Fruit fly (Drosophila melanogaster) whole organism, embryonic: Measurements from ENCODE around the gene CG31609.

Experiments
- Aef1 ChIP-seq: fragments of 200-800 bp; sonication (Bioruptor generic); IDR thresholded peaks from 3 replicates; pipeline ENCODE4 v1.3.6; 2022; ENCODE audit warnings: missing biosample characterization, missing genetic modification characterization
- B-H1 ChIP-seq: fragments of 200-800 bp; sonication (Bioruptor generic); IDR thresholded peaks from 3 replicates; pipeline ENCODE4 v1.3.6; 2022; ENCODE audit warnings: missing biosample characterization, missing genetic modification characterization
- B-H2 ChIP-seq: fragments of 200-800 bp; sonication (Bioruptor generic); optimal IDR thresholded peaks from 2 replicates; lab custom pipeline; 2018; ENCODE audit warnings: missing biosample characterization, mild to moderate bottlenecking, missing genetic modification characterization
- Bteb2 ChIP-seq: fragments of 200-800 bp; sonication (Bioruptor generic); optimal IDR thresholded peaks from 2 replicates; lab custom pipeline; 2016; ENCODE audit warnings: missing biosample characterization, missing genetic modification characterization
- C15 ChIP-seq: fragments of 200-800 bp; sonication (Bioruptor generic); IDR thresholded peaks from 3 replicates; pipeline ENCODE4 v1.3.6; 2022; ENCODE audit warnings: missing biosample characterization, missing genetic modification characterization
- CG10267 ChIP-seq: fragments of 200-800 bp; sonication (Bioruptor generic); optimal IDR thresholded peaks from 2 replicates; lab custom pipeline; 2018; ENCODE audit warnings: missing biosample characterization, mild to moderate bottlenecking, missing genetic modification characterization, moderate library complexity
- CG11695 ChIP-seq: fragments of 200-800 bp; sonication (Bioruptor generic); IDR thresholded peaks from 3 replicates; pipeline ENCODE4 v1.3.6; 2022; ENCODE audit warnings: missing biosample characterization, missing genetic modification characterization
- CG11696 ChIP-seq: fragments of 200-800 bp; sonication (Bioruptor generic); IDR thresholded peaks from 2 replicates; pipeline ENCODE4 v1.3.6; 2022; ENCODE audit warnings: missing biosample characterization, missing genetic modification characterization
- CG12155 ChIP-seq: fragments of 200-800 bp; sonication (Bioruptor generic); optimal IDR thresholded peaks from 3 replicates; lab custom pipeline; 2016; ENCODE audit warnings: missing biosample characterization, missing genetic modification characterization
- CG17802 ChIP-seq: fragments of 200-800 bp; sonication (Bioruptor generic); optimal IDR thresholded peaks from 2 replicates; lab custom pipeline; 2018; ENCODE audit warnings: missing biosample characterization, mild to moderate bottlenecking, missing genetic modification characterization, moderate library complexity
- CG2199 ChIP-seq: fragments of 200-800 bp; sonication (Bioruptor generic); IDR thresholded peaks from 3 replicates; pipeline ENCODE4 v1.3.6; 2022; ENCODE audit warnings: missing biosample characterization, missing genetic modification characterization
- CG2202 ChIP-seq: fragments of 200-800 bp; sonication (Bioruptor generic); optimal IDR thresholded peaks from 2 replicates; lab custom pipeline; 2018; ENCODE audit warnings: missing biosample characterization, mild to moderate bottlenecking, missing genetic modification characterization
- CG2875 ChIP-seq: fragments of 200-800 bp; sonication (Bioruptor generic); optimal IDR thresholded peaks from 2 replicates; lab custom pipeline; 2017; ENCODE audit warnings: missing biosample characterization, mild to moderate bottlenecking, missing genetic modification characterization, missing genetic modification reagents
- CG32772 ChIP-seq: fragments of 200-800 bp; sonication (Bioruptor generic); IDR thresholded peaks from 2 replicates; pipeline ENCODE4 v1.3.6; 2022; ENCODE audit warnings: missing biosample characterization, missing genetic modification characterization
- CG34422 ChIP-seq: fragments of 200-800 bp; sonication (Bioruptor generic); IDR thresholded peaks from 3 replicates; pipeline ENCODE4 v1.3.6; 2022; ENCODE audit warnings: missing biosample characterization, missing genetic modification characterization
- CG4360 ChIP-seq: fragments of 200-800 bp; sonication (Bioruptor generic); IDR thresholded peaks from 2 replicates; pipeline ENCODE4 v1.3.6; 2022; ENCODE audit warnings: missing biosample characterization, missing genetic modification characterization
- CG4404 ChIP-seq: fragments of 200-800 bp; sonication (Bioruptor generic); IDR thresholded peaks from 2 replicates; pipeline ENCODE4 v1.3.6; 2022; ENCODE audit warnings: missing biosample characterization, missing genetic modification characterization
- CG5180 ChIP-seq: fragments of 200-800 bp; sonication (Bioruptor generic); optimal IDR thresholded peaks from 3 replicates; lab custom pipeline; 2017; ENCODE audit warnings: missing biosample characterization, missing genetic modification characterization, mild to moderate bottlenecking, moderate library complexity, missing genetic modification reagents
- CG6791 ChIP-seq: fragments of 200-800 bp; sonication (Bioruptor generic); IDR thresholded peaks from 3 replicates; pipeline ENCODE4 v1.3.6; 2022; ENCODE audit warnings: missing biosample characterization, missing genetic modification characterization; ENCODE audit not compliant: partially characterized antibody
- CG7839 ChIP-seq: fragments of 200-800 bp; sonication (Bioruptor generic); optimal IDR thresholded peaks from 3 replicates; lab custom pipeline; 2018; ENCODE audit warnings: missing biosample characterization, mild to moderate bottlenecking, missing genetic modification characterization, moderate library complexity
- CG8924 ChIP-seq: fragments of 200-800 bp; optimal IDR thresholded peaks from 3 replicates; lab custom pipeline; 2019; ENCODE audit warnings: missing biosample characterization, mild to moderate bottlenecking, missing genetic modification characterization, moderate library complexity
- CTCF ChIP-seq: fragments of 200-800 bp; sonication (Bioruptor generic); optimal IDR thresholded peaks from 2 replicates; lab custom pipeline; 2017; ENCODE audit warnings: missing biosample characterization, mild to moderate bottlenecking, missing genetic modification characterization, moderate library complexity
- CkIIα-i1 ChIP-seq: fragments of 200-800 bp; sonication (Bioruptor generic); IDR thresholded peaks from 2 replicates; pipeline ENCODE4 v1.3.6; 2022; ENCODE audit warnings: missing biosample characterization, missing genetic modification characterization
- Dek ChIP-seq: fragments of 200-800 bp; sonication (Bioruptor generic); optimal IDR thresholded peaks from 3 replicates; lab custom pipeline; 2019; ENCODE audit warnings: missing biosample characterization, mild to moderate bottlenecking, missing genetic modification characterization, moderate library complexity
- Doc3 ChIP-seq: fragments of 200-800 bp; sonication (Bioruptor generic); IDR thresholded peaks from 3 replicates; pipeline ENCODE4 v1.3.6; 2022; ENCODE audit warnings: missing biosample characterization, missing genetic modification characterization; ENCODE audit not compliant: partially characterized antibody
- E2f1 ChIP-seq: fragments of 200-800 bp; sonication (Bioruptor generic); IDR thresholded peaks from 2 replicates; pipeline ENCODE4 v1.3.6; 2022; ENCODE audit warnings: missing biosample characterization, missing genetic modification characterization
- Meics ChIP-seq: fragments of 200-800 bp; sonication (Bioruptor generic); optimal IDR thresholded peaks from 2 replicates; lab custom pipeline; 2017; ENCODE audit warnings: missing biosample characterization, mild to moderate bottlenecking, missing genetic modification characterization
- Sry-δ ChIP-seq: fragments of 200-800 bp; sonication (Bioruptor generic); optimal IDR thresholded peaks from 2 replicates; lab custom pipeline; 2016; ENCODE audit warnings: missing biosample characterization, missing genetic modification characterization
- amos ChIP-seq: fragments of 200-800 bp; sonication (Bioruptor generic); IDR thresholded peaks from 2 replicates; pipeline ENCODE4 v1.3.6; 2022; ENCODE audit warnings: missing biosample characterization, missing genetic modification characterization; ENCODE audit not compliant: partially characterized antibody
- bigmax ChIP-seq: fragments of 200-800 bp; sonication (Bioruptor generic); optimal IDR thresholded peaks from 2 replicates; lab custom pipeline; 2018; ENCODE audit warnings: missing biosample characterization, mild to moderate bottlenecking, missing genetic modification characterization
- btn ChIP-seq: fragments of 200-800 bp; sonication (Bioruptor generic); optimal IDR thresholded peaks from 2 replicates; lab custom pipeline; 2016; ENCODE audit warnings: missing biosample characterization, missing genetic modification characterization
- crol ChIP-seq: fragments of 200-800 bp; sonication (Bioruptor generic); IDR thresholded peaks from 2 replicates; pipeline ENCODE4 v1.3.6; 2022; ENCODE audit warnings: missing biosample characterization, missing genetic modification characterization
- danr ChIP-seq: fragments of 200-800 bp; sonication (Bioruptor generic); IDR thresholded peaks from 2 replicates; pipeline ENCODE4 v1.3.6; 2022; ENCODE audit warnings: missing biosample characterization, missing genetic modification characterization
- exex ChIP-seq: fragments of 200-800 bp; sonication (Bioruptor generic); optimal IDR thresholded peaks from 4 replicates; lab custom pipeline; 2018; ENCODE audit warnings: missing biosample characterization, mild to moderate bottlenecking, missing genetic modification characterization, moderate library complexity
- fd96Cb ChIP-seq: fragments of 200-800 bp; sonication (Bioruptor generic); optimal IDR thresholded peaks from 2 replicates; lab custom pipeline; 2018; ENCODE audit warnings: missing biosample characterization, mild to moderate bottlenecking, missing genetic modification characterization, moderate library complexity
- fru ChIP-seq: fragments of >200 bp; optimal IDR thresholded peaks from 2 replicates; lab custom pipeline; 2017
- gem ChIP-seq: fragments of 200-800 bp; sonication (Bioruptor generic); optimal IDR thresholded peaks from 2 replicates; lab custom pipeline; 2019; ENCODE audit warnings: missing biosample characterization, mild to moderate bottlenecking, missing genetic modification characterization, moderate library complexity
- grn ChIP-seq: fragments of 200-800 bp; sonication (Bioruptor generic); optimal IDR thresholded peaks from 3 replicates; lab custom pipeline; 2017; ENCODE audit warnings: missing biosample characterization, missing genetic modification characterization
- ken ChIP-seq: fragments of 200-800 bp; sonication (Bioruptor generic); IDR thresholded peaks from 3 replicates; pipeline ENCODE4 v1.3.6; 2022; ENCODE audit warnings: missing biosample characterization, missing genetic modification characterization
- kni ChIP-seq: fragments of 200-800 bp; sonication (Bioruptor generic); optimal IDR thresholded peaks from 3 replicates; lab custom pipeline; 2017; ENCODE audit warnings: mild to moderate bottlenecking, missing biosample characterization, missing genetic modification reagents, missing genetic modification characterization
- lov ChIP-seq, 2 experiments: fragments of 200-800 bp in 1 of 2; fragments of >200 bp in 1 of 2; sonication (Bioruptor generic) in 1 of 2; IDR thresholded peaks in 1 of 2; optimal IDR thresholded peaks in 1 of 2; 2 replicates in 1 of 2; 3 replicates in 1 of 2; pipeline versions ENCODE4 v1.3.6 to Lab custom; 2017 to 2022; ENCODE audit warnings: missing biosample characterization in 1 of 2, missing genetic modification characterization in 1 of 2
- maf-S ChIP-seq: fragments of 200-800 bp; sonication (Bioruptor generic); optimal IDR thresholded peaks from 2 replicates; lab custom pipeline; 2016; ENCODE audit warnings: missing biosample characterization, missing genetic modification characterization
- nom ChIP-seq: fragments of 200-800 bp; sonication (Bioruptor generic); optimal IDR thresholded peaks from 2 replicates; lab custom pipeline; 2017; ENCODE audit warnings: missing biosample characterization, missing genetic modification characterization, mild to moderate bottlenecking, moderate library complexity, missing genetic modification reagents
- peb ChIP-seq: fragments of 200-800 bp; sonication (Bioruptor generic); IDR thresholded peaks from 2 replicates; pipeline ENCODE4 v1.3.6; 2022; ENCODE audit warnings: missing biosample characterization, missing genetic modification characterization
- pnt ChIP-seq: fragments of 200-800 bp; sonication (Bioruptor generic); optimal IDR thresholded peaks from 3 replicates; lab custom pipeline; 2016; ENCODE audit warnings: missing biosample characterization, missing genetic modification characterization
- salm ChIP-seq: fragments of 200-800 bp; sonication (Bioruptor generic); optimal IDR thresholded peaks from 2 replicates; lab custom pipeline; 2018; ENCODE audit warnings: missing biosample characterization, mild to moderate bottlenecking, missing genetic modification characterization
- sd ChIP-seq: fragments of 200-800 bp; sonication (Bioruptor generic); optimal IDR thresholded peaks from 3 replicates; lab custom pipeline; 2018; ENCODE audit warnings: missing biosample characterization, mild to moderate bottlenecking, missing genetic modification characterization, moderate library complexity
- slbo ChIP-seq: fragments of 200-800 bp; sonication (Bioruptor generic); IDR thresholded peaks from 2 replicates; pipeline ENCODE4 v1.3.6; 2022; ENCODE audit warnings: missing biosample characterization, missing genetic modification characterization
- so ChIP-seq: fragments of 200-800 bp; sonication (Bioruptor generic); IDR thresholded peaks from 3 replicates; pipeline ENCODE4 v1.3.6; 2022; ENCODE audit warnings: missing biosample characterization, missing genetic modification characterization
- sug ChIP-seq: fragments of 200-800 bp; optimal IDR thresholded peaks from 2 replicates; lab custom pipeline; 2019; ENCODE audit warnings: missing biosample characterization, mild to moderate bottlenecking, missing genetic modification characterization, moderate library complexity
- trem ChIP-seq: fragments of 200-800 bp; optimal IDR thresholded peaks from 3 replicates; lab custom pipeline; 2019; ENCODE audit warnings: missing biosample characterization, mild to moderate bottlenecking, missing genetic modification characterization, moderate library complexity
- zen ChIP-seq: fragments of 200-800 bp; sonication (Bioruptor generic); optimal IDR thresholded peaks from 3 replicates; lab custom pipeline; 2018; ENCODE audit warnings: missing biosample characterization, mild to moderate bottlenecking, missing genetic modification characterization, moderate library complexity

CG31609 gene

dm6 chr2L:9123707-9124106, 26.3 kb downstream of the CG31609 start:
- TF ChIP-seq danr (GFP tag; lab: Robert Waterston, UW) = no peak
- no peak for TF ChIP-seq Sry-δ (GFP tag; lab: Kevin White, UChicago)
- no peak for TF ChIP-seq C15 (GFP tag; lab: Robert Waterston, UW)
- TF ChIP-seq Aef1 (GFP tag; lab: Robert Waterston, UW) = no peak
- no peak for TF ChIP-seq CG11695 (GFP tag; lab: Robert Waterston, UW)
- no peak for TF ChIP-seq nom (GFP tag; lab: Kevin White, UChicago)
- no peak for TF ChIP-seq ken
- TF ChIP-seq salm (tag; lab: Kevin White, UChicago) = peak; percentile 17
- peak; percentile 27; the same call in 1 of the 2 replicates for TF ChIP-seq CG11696 (GFP tag; lab: Robert Waterston, UW)
- no peak for TF ChIP-seq lov (optimal IDR thresholded peaks at IDR 0.05; lab: Kevin White, UChicago)
- TF ChIP-seq lov (GFP tag; IDR thresholded peaks at IDR 0.05; lab: Robert Waterston, UW) = no peak
- TF ChIP-seq CG4360 (GFP tag; lab: Robert Waterston, UW) = peak; percentile 71
- no peak for TF ChIP-seq CkIIα-i1 (GFP tag; lab: Robert Waterston, UW)
- peak; percentile 19 for TF ChIP-seq exex
- no peak for TF ChIP-seq bigmax
- TF ChIP-seq trem (tag; lab: Kevin White, UChicago) = no peak
- TF ChIP-seq crol (GFP tag; lab: Robert Waterston, UW) = peak; percentile 33; the same call in 1 of the 2 replicates
- no peak for TF ChIP-seq btn (GFP tag; lab: Kevin White, UChicago)
- no peak for TF ChIP-seq fd96Cb (tag; lab: Kevin White, UChicago)
- TF ChIP-seq zen (tag; lab: Kevin White, UChicago) = no peak
- TF ChIP-seq CG6791 = no peak
- peak; percentile 96 for TF ChIP-seq grn
- TF ChIP-seq Doc3 (GFP tag; lab: Robert Waterston, UW) = no peak
- TF ChIP-seq CG8924 (tag; lab: Kevin White, UChicago) = no peak
- no peak for TF ChIP-seq CG2875
- no peak for TF ChIP-seq CG17802 (tag; lab: Kevin White, UChicago)
- TF ChIP-seq B-H2 (GFP tag; lab: Kevin White, UChicago) = no peak
- no peak for TF ChIP-seq E2f1
- no peak for TF ChIP-seq fru
- TF ChIP-seq maf-S (GFP tag; lab: Kevin White, UChicago) = no peak
- TF ChIP-seq pnt = no peak
- TF ChIP-seq amos = no peak
- TF ChIP-seq CG7839 = no peak
- no peak for TF ChIP-seq Bteb2 (GFP tag; lab: Kevin White, UChicago)
- TF ChIP-seq sd (tag; lab: Kevin White, UChicago) = peak; percentile 56
- TF ChIP-seq CG2202 (tag; lab: Kevin White, UChicago) = no peak
- TF ChIP-seq CG34422 (GFP tag; lab: Robert Waterston, UW) = no peak
- TF ChIP-seq so (GFP tag; lab: Robert Waterston, UW) = peak; percentile 30; the same call in 1 of the 3 replicates
- no peak for TF ChIP-seq CG5180 (GFP tag; lab: Kevin White, UChicago)
- TF ChIP-seq CG2199 = peak; percentile 74; the same call in 2 of the 3 replicates
- TF ChIP-seq Dek (tag; lab: Kevin White, UChicago) = no peak
- TF ChIP-seq Meics (GFP tag; lab: Kevin White, UChicago) = no peak
- TF ChIP-seq kni = peak; percentile 9
- no peak for TF ChIP-seq CG4404 (GFP tag; lab: Robert Waterston, UW)
- TF ChIP-seq sug (tag; lab: Kevin White, UChicago) = peak; percentile 12
- TF ChIP-seq gem (tag; lab: Kevin White, UChicago) = no peak
- TF ChIP-seq peb = no peak
- TF ChIP-seq CG12155 (GFP tag; lab: Kevin White, UChicago) = no peak
- no peak for TF ChIP-seq CG10267 (tag; lab: Kevin White, UChicago)
- no peak for TF ChIP-seq CTCF
- no peak for TF ChIP-seq slbo (GFP tag; lab: Robert Waterston, UW)
- no peak for TF ChIP-seq CG32772 (GFP tag; lab: Robert Waterston, UW)
- TF ChIP-seq B-H1 = no peak
